Worm (Caenorhabditis elegans) whole organism, L1 larva: ENCODE data around the gene dcar-1.

Experiments
- ama-1 ChIP-seq: fragments of 150-350 bp; optimal IDR thresholded peaks from 2 replicates; lab custom pipeline; 2014
- ceh-82 ChIP-seq, 3 experiments: fragments of 150-350 bp in 1 of 3; sonication (generic microtip) in 2 of 3; optimal IDR thresholded peaks; 2 replicates each; lab custom pipeline; 2014 to 2017; ENCODE audit warnings: missing biosample characterization in 3 of 3, missing genetic modification characterization in 3 of 3
- ces-1 ChIP-seq: fragments of 150-350 bp; optimal IDR thresholded peaks from 2 replicates; lab custom pipeline; 2014; ENCODE audit warnings: missing biosample characterization, missing genetic modification reagents, missing genetic modification characterization
- efl-3 ChIP-seq: fragments of 200-800 bp; sonication (Bioruptor generic); optimal IDR thresholded peaks from 2 replicates; lab custom pipeline; 2018; ENCODE audit warnings: mild to moderate bottlenecking, missing genetic modification characterization, missing compliant biosample characterization
- elt-2 ChIP-seq: sonication (generic microtip); optimal IDR thresholded peaks from 2 replicates; lab custom pipeline; 2016; ENCODE audit warnings: missing genetic modification characterization, mild to moderate bottlenecking, inconsistent platforms, missing compliant biosample characterization, missing genetic modification reagents
- fkh-8 ChIP-seq: sonication (generic microtip); optimal IDR thresholded peaks from 2 replicates; lab custom pipeline; 2016; ENCODE audit warnings: mild to moderate bottlenecking, missing genetic modification characterization, missing compliant biosample characterization
- lin-35 ChIP-seq, 2 experiments: fragments of 150-350 bp; optimal IDR thresholded peaks; 2 replicates each; lab custom pipeline; 2014; ENCODE audit warnings: missing biosample characterization in 2 of 2, missing genetic modification characterization in 2 of 2, missing genetic modification reagents in 2 of 2
- mdl-1 ChIP-seq, 2 experiments: fragments of 150-350 bp; optimal IDR thresholded peaks; 2 replicates each; lab custom pipeline; 2014 to 2017; ENCODE audit warnings: missing biosample characterization in 2 of 2, missing genetic modification characterization in 2 of 2, inconsistent platforms in 1 of 2
- mep-1 ChIP-seq: fragments of 150-350 bp; optimal IDR thresholded peaks from 2 replicates; lab custom pipeline; 2014; ENCODE audit warnings: missing biosample characterization, missing genetic modification characterization
- nhr-12 ChIP-seq: sonication (generic microtip); optimal IDR thresholded peaks from 2 replicates; lab custom pipeline; 2017; ENCODE audit warnings: missing biosample characterization, missing genetic modification characterization
- unc-130 ChIP-seq: fragments of 150-350 bp; optimal IDR thresholded peaks from 2 replicates; lab custom pipeline; 2017; ENCODE audit warnings: missing biosample characterization, missing genetic modification characterization, inconsistent platforms
- ztf-4 ChIP-seq: fragments of 150-350 bp; optimal IDR thresholded peaks from 2 replicates; lab custom pipeline; 2014; ENCODE audit warnings: missing biosample characterization, missing genetic modification characterization

- TF ChIP-seq ceh-82 (tag; optimal IDR thresholded peaks at IDR 0.05; lab: Kevin White, UChicago) (no peak), fkh-8 (tag; lab: Kevin White, UChicago) (no peak), ztf-4 (tag; lab: Kevin White, UChicago) (no peak), nhr-12 (tag; lab: Kevin White, UChicago) (no peak), unc-130 (tag; lab: Kevin White, UChicago) (no peak), lin-35 (GFP tag; optimal IDR thresholded peaks at IDR 0.05; lab: Kevin White, UChicago) (no peak), ama-1 (lab: Kevin White, UChicago) (no peak), elt-2 (tag; lab: Kevin White, UChicago) (no peak), mdl-1 (tag; optimal IDR thresholded peaks at IDR 0.05; lab: Kevin White, UChicago) (no peak), mep-1 (tag; lab: Kevin White, UChicago) (no peak), ces-1 (GFP tag; lab: Kevin White, UChicago) (no peak), efl-3 (GFP tag; lab: Kevin White, UChicago) (no peak)
Observed at ce11 chrV:17935857-17936256, 25.7 kb downstream of the dcar-1 start.
